Fruit fly (Drosophila melanogaster) whole organism, embryonic: ENCODE measurements around the gene CG31493.

Source experiments
- ATbp ChIP-seq: fragments of 200-800 bp; sonication (Bioruptor generic); optimal IDR thresholded peaks from 2 replicates; lab custom pipeline; 2017; ENCODE audit warnings: missing biosample characterization, mild to moderate bottlenecking, missing genetic modification characterization, missing genetic modification reagents
- Atf3 ChIP-seq: fragments of 200-800 bp; sonication (Bioruptor generic); optimal IDR thresholded peaks from 3 replicates; lab custom pipeline; 2016; ENCODE audit warnings: missing biosample characterization, missing genetic modification characterization
- CG10209 ChIP-seq: fragments of 200-800 bp; sonication (Bioruptor generic); optimal IDR thresholded peaks from 3 replicates; lab custom pipeline; 2017; ENCODE audit warnings: missing biosample characterization, mild to moderate bottlenecking, missing genetic modification characterization, missing genetic modification reagents
- CG10431 ChIP-seq: fragments of 200-800 bp; sonication (Bioruptor generic); optimal IDR thresholded peaks from 3 replicates; lab custom pipeline; 2018; ENCODE audit warnings: missing biosample characterization, mild to moderate bottlenecking, missing genetic modification characterization
- CG10979 ChIP-seq: fragments of 200-800 bp; sonication (Bioruptor generic); optimal IDR thresholded peaks from 2 replicates; lab custom pipeline; 2018; ENCODE audit warnings: missing biosample characterization, mild to moderate bottlenecking, missing genetic modification characterization, moderate library complexity
- CG11085 ChIP-seq: fragments of 200-800 bp; sonication (Bioruptor generic); IDR thresholded peaks from 2 replicates; pipeline ENCODE4 v1.3.6; 2022; ENCODE audit warnings: missing biosample characterization, missing genetic modification characterization
- CG11504 ChIP-seq: fragments of 200-800 bp; sonication (Bioruptor generic); optimal IDR thresholded peaks from 3 replicates; lab custom pipeline; 2019; ENCODE audit warnings: missing biosample characterization, mild to moderate bottlenecking, missing genetic modification characterization, moderate library complexity
- CG12299 ChIP-seq: fragments of 200-800 bp; sonication (Bioruptor generic); optimal IDR thresholded peaks from 2 replicates; lab custom pipeline; 2018; ENCODE audit warnings: missing biosample characterization, mild to moderate bottlenecking, missing genetic modification characterization
- CG2120 ChIP-seq: fragments of 200-800 bp; sonication (Bioruptor generic); optimal IDR thresholded peaks from 3 replicates; lab custom pipeline; 2016; ENCODE audit warnings: missing biosample characterization, missing genetic modification characterization
- CG2875 ChIP-seq: fragments of 200-800 bp; sonication (Bioruptor generic); optimal IDR thresholded peaks from 2 replicates; lab custom pipeline; 2017; ENCODE audit warnings: missing biosample characterization, mild to moderate bottlenecking, missing genetic modification characterization, missing genetic modification reagents
- CG30020 ChIP-seq: fragments of 200-800 bp; optimal IDR thresholded peaks from 2 replicates; lab custom pipeline; 2019; ENCODE audit warnings: missing biosample characterization, mild to moderate bottlenecking, missing genetic modification characterization, moderate library complexity
- CG31388 ChIP-seq: fragments of 200-800 bp; sonication (Bioruptor generic); optimal IDR thresholded peaks from 2 replicates; lab custom pipeline; 2016; ENCODE audit warnings: missing biosample characterization, missing genetic modification characterization
- CG34376 ChIP-seq: fragments of 200-800 bp; sonication (Bioruptor generic); optimal IDR thresholded peaks from 2 replicates; lab custom pipeline; 2018; ENCODE audit warnings: missing biosample characterization, mild to moderate bottlenecking, missing genetic modification characterization
- CG6175 ChIP-seq: fragments of 200-800 bp; sonication (Bioruptor generic); IDR thresholded peaks from 3 replicates; pipeline ENCODE4 v1.3.6; 2022; ENCODE audit warnings: missing biosample characterization, missing genetic modification characterization
- CG6683 ChIP-seq: fragments of 200-800 bp; sonication (Bioruptor generic); optimal IDR thresholded peaks from 2 replicates; lab custom pipeline; 2017; ENCODE audit warnings: missing biosample characterization, mild to moderate bottlenecking, missing genetic modification characterization, missing genetic modification reagents
- CG7963 ChIP-seq: fragments of 200-800 bp; sonication (Bioruptor generic); IDR thresholded peaks from 3 replicates; pipeline ENCODE4 v1.3.6; 2022; ENCODE audit warnings: missing biosample characterization, missing genetic modification characterization; ENCODE audit not compliant: partially characterized antibody
- CG9609 ChIP-seq: fragments of 200-800 bp; sonication (Bioruptor generic); optimal IDR thresholded peaks from 3 replicates; lab custom pipeline; 2016; ENCODE audit warnings: missing biosample characterization, missing genetic modification characterization
- D19B ChIP-seq: fragments of 200-800 bp; sonication (Bioruptor generic); optimal IDR thresholded peaks from 2 replicates; lab custom pipeline; 2017; ENCODE audit warnings: missing biosample characterization, mild to moderate bottlenecking, missing genetic modification characterization
- Dfd ChIP-seq, 2 experiments: fragments of >200 bp; optimal IDR thresholded peaks; 2 replicates each; lab custom pipeline; 2017; ENCODE audit warnings: missing biosample characterization in 2 of 2, missing genetic modification characterization in 2 of 2
- Dip2 ChIP-seq: fragments of 200-800 bp; sonication (Bioruptor generic); IDR thresholded peaks from 2 replicates; pipeline ENCODE4 v1.3.6; 2022; ENCODE audit warnings: missing biosample characterization, missing genetic modification characterization
- E2f1 ChIP-seq: fragments of 200-800 bp; sonication (Bioruptor generic); IDR thresholded peaks from 2 replicates; pipeline ENCODE4 v1.3.6; 2022; ENCODE audit warnings: missing biosample characterization, missing genetic modification characterization
- GATAe ChIP-seq: fragments of 200-800 bp; sonication (Bioruptor generic); conservative IDR thresholded peaks from 2 replicates; pipeline ENCODE4 v1.3.6; 2022; ENCODE audit warnings: missing biosample characterization, missing genetic modification characterization
- HLHmδ ChIP-seq: fragments of 200-800 bp; sonication (Bioruptor generic); optimal IDR thresholded peaks from 2 replicates; lab custom pipeline; 2018; ENCODE audit warnings: missing biosample characterization, mild to moderate bottlenecking, missing genetic modification characterization, moderate library complexity
- HmgZ ChIP-seq: fragments of 200-800 bp; sonication (Bioruptor generic); optimal IDR thresholded peaks from 2 replicates; lab custom pipeline; 2018; ENCODE audit warnings: missing biosample characterization, mild to moderate bottlenecking, missing genetic modification characterization
- Lpt ChIP-seq: fragments of >200 bp; optimal IDR thresholded peaks from 2 replicates; lab custom pipeline; 2018; ENCODE audit warnings: missing biosample characterization, missing genetic modification characterization
- Ptx1 ChIP-seq: fragments of 200-800 bp; sonication (Bioruptor generic); IDR thresholded peaks from 2 replicates; pipeline ENCODE4 v1.3.6; 2022; ENCODE audit warnings: missing biosample characterization, missing genetic modification characterization
- Rfx ChIP-seq: fragments of 200-800 bp; sonication (Bioruptor generic); IDR thresholded peaks from 2 replicates; pipeline ENCODE4 v1.3.6; 2022; ENCODE audit warnings: missing biosample characterization, missing genetic modification characterization
- Sry-β ChIP-seq: fragments of 200-800 bp; sonication (Bioruptor generic); optimal IDR thresholded peaks from 2 replicates; lab custom pipeline; 2018; ENCODE audit warnings: missing biosample characterization, mild to moderate bottlenecking, missing genetic modification characterization, moderate library complexity
- al ChIP-seq: fragments of 200-800 bp; sonication (Bioruptor generic); IDR thresholded peaks from 2 replicates; pipeline ENCODE4 v1.3.6; 2022; ENCODE audit warnings: missing biosample characterization, missing genetic modification characterization
- ash1 ChIP-seq: fragments of 200-800 bp; sonication (Bioruptor generic); optimal IDR thresholded peaks from 2 replicates; lab custom pipeline; 2018; ENCODE audit warnings: missing biosample characterization, mild to moderate bottlenecking, missing genetic modification characterization
- br ChIP-seq: fragments of >200 bp; optimal IDR thresholded peaks from 2 replicates; lab custom pipeline; 2017
- bsh ChIP-seq, 2 experiments: fragments of 200-800 bp; sonication (Bioruptor generic); optimal IDR thresholded peaks; 2 replicates each; lab custom pipeline; 2017 to 2018; ENCODE audit warnings: mild to moderate bottlenecking in 2 of 2, missing biosample characterization in 2 of 2, missing genetic modification characterization in 2 of 2, moderate library complexity in 1 of 2
- btn ChIP-seq: fragments of 200-800 bp; sonication (Bioruptor generic); optimal IDR thresholded peaks from 2 replicates; lab custom pipeline; 2016; ENCODE audit warnings: missing biosample characterization, missing genetic modification characterization
- chn ChIP-seq: fragments of 200-800 bp; sonication (Bioruptor generic); optimal IDR thresholded peaks from 2 replicates; lab custom pipeline; 2016; ENCODE audit warnings: missing biosample characterization, missing genetic modification characterization
- croc ChIP-seq: fragments of 200-800 bp; sonication (Bioruptor generic); conservative IDR thresholded peaks from 3 replicates; pipeline ENCODE4 v1.3.6; 2022; ENCODE audit warnings: missing biosample characterization, missing genetic modification characterization
- crol ChIP-seq: fragments of 200-800 bp; sonication (Bioruptor generic); IDR thresholded peaks from 2 replicates; pipeline ENCODE4 v1.3.6; 2022; ENCODE audit warnings: missing biosample characterization, missing genetic modification characterization
- danr ChIP-seq: fragments of 200-800 bp; sonication (Bioruptor generic); IDR thresholded peaks from 2 replicates; pipeline ENCODE4 v1.3.6; 2022; ENCODE audit warnings: missing biosample characterization, missing genetic modification characterization
- dimm ChIP-seq: fragments of 200-800 bp; sonication (Bioruptor generic); IDR thresholded peaks from 2 replicates; pipeline ENCODE4 v1.3.6; 2022; ENCODE audit warnings: missing biosample characterization, missing genetic modification characterization
- dpn ChIP-seq, 2 experiments: fragments of 200-800 bp; sonication (Bioruptor generic); optimal IDR thresholded peaks; 3 replicates each; lab custom pipeline; 2016; ENCODE audit warnings: missing biosample characterization in 2 of 2, missing genetic modification characterization in 2 of 2
- fd3F ChIP-seq: fragments of 200-800 bp; sonication (Bioruptor generic); optimal IDR thresholded peaks from 2 replicates; lab custom pipeline; 2018; ENCODE audit warnings: missing biosample characterization, mild to moderate bottlenecking, missing genetic modification characterization, moderate library complexity
- insv ChIP-seq, 2 experiments: fragments of 200-800 bp; sonication (Bioruptor generic); optimal IDR thresholded peaks; 3 replicates each; lab custom pipeline; 2016 to 2018; ENCODE audit warnings: missing biosample characterization in 2 of 2, missing genetic modification characterization in 2 of 2
- kay ChIP-seq: fragments of 200-800 bp; sonication (Bioruptor generic); optimal IDR thresholded peaks from 2 replicates; lab custom pipeline; 2016; ENCODE audit warnings: missing biosample characterization, missing genetic modification characterization
- klu ChIP-seq: fragments of 200-800 bp; sonication (Bioruptor generic); IDR thresholded peaks from 2 replicates; pipeline ENCODE4 v1.3.6; 2022; ENCODE audit warnings: missing biosample characterization, missing genetic modification characterization
- knrl ChIP-seq: fragments of 200-800 bp; sonication (Bioruptor generic); IDR thresholded peaks from 3 replicates; pipeline ENCODE4 v1.3.6; 2022; ENCODE audit warnings: missing biosample characterization, missing genetic modification characterization; ENCODE audit not compliant: partially characterized antibody
- lbe ChIP-seq: fragments of 200-800 bp; sonication (Bioruptor generic); optimal IDR thresholded peaks from 2 replicates; lab custom pipeline; 2016; ENCODE audit warnings: missing biosample characterization, mild to moderate bottlenecking, missing genetic modification characterization
- lola ChIP-seq, 3 experiments: fragments of >200 bp in 2 of 3; fragments of 200-800 bp in 1 of 3; sonication (Bioruptor generic) in 1 of 3; optimal IDR thresholded peaks; 2 replicates each; lab custom pipeline; 2017 to 2019; ENCODE audit warnings: missing biosample characterization in 3 of 3, missing genetic modification characterization in 3 of 3, mild to moderate bottlenecking in 1 of 3, moderate library complexity in 1 of 3
- nau ChIP-seq: fragments of 200-800 bp; sonication (Bioruptor generic); optimal IDR thresholded peaks from 3 replicates; lab custom pipeline; 2017; ENCODE audit warnings: missing biosample characterization, mild to moderate bottlenecking, missing genetic modification characterization, missing genetic modification reagents
- phol ChIP-seq: fragments of 200-800 bp; sonication (Bioruptor generic); optimal IDR thresholded peaks from 3 replicates; lab custom pipeline; 2018; ENCODE audit warnings: missing biosample characterization, mild to moderate bottlenecking, missing genetic modification characterization, moderate library complexity
- salm ChIP-seq: fragments of 200-800 bp; sonication (Bioruptor generic); optimal IDR thresholded peaks from 2 replicates; lab custom pipeline; 2018; ENCODE audit warnings: missing biosample characterization, mild to moderate bottlenecking, missing genetic modification characterization
- tap ChIP-seq: fragments of 200-800 bp; optimal IDR thresholded peaks from 3 replicates; lab custom pipeline; 2019; ENCODE audit warnings: missing biosample characterization, mild to moderate bottlenecking, missing genetic modification characterization, moderate library complexity

CG31493 gene

dm6 chr3R:7108589-7109312, 22.6 kb upstream of the CG31493 start (continued):
- TF ChIP-seq CG2875 (GFP tag; lab: Kevin White, UChicago), result peak; percentile 92
- peak; percentile 63 for TF ChIP-seq CG6683 (GFP tag; lab: Kevin White, UChicago)
- TF ChIP-seq CG6175 (GFP tag; lab: Robert Waterston, UW), result no peak
- peak; percentile 96 for TF ChIP-seq ATbp (GFP tag; lab: Kevin White, UChicago)
- peak; percentile 48 for TF ChIP-seq CG2120 (GFP tag; lab: Kevin White, UChicago)
- peak; percentile 52 for TF ChIP-seq fd3F (GFP tag; lab: Kevin White, UChicago)
- TF ChIP-seq CG10209 (GFP tag; lab: Kevin White, UChicago), result peak; percentile 93
- peak; percentile 91 for TF ChIP-seq kay
- peak; percentile 99 for TF ChIP-seq CG10979 (tag; lab: Kevin White, UChicago)
- peak; percentile 87 for TF ChIP-seq CG9609 (GFP tag; lab: Kevin White, UChicago)
- TF ChIP-seq CG34376 (GFP tag; lab: Kevin White, UChicago), result peak; percentile 5
- no peak for TF ChIP-seq knrl (GFP tag; lab: Robert Waterston, UW)
- peak in 1 of 3 experiments; percentile 99 for TF ChIP-seq lola (GFP tag; optimal IDR thresholded peaks at IDR 0.05; lab: Kevin White, UChicago)
- no peak for TF ChIP-seq br (lab: Kevin White, UChicago)
- TF ChIP-seq Ptx1, result no peak
- TF ChIP-seq CG10431 (GFP tag; lab: Kevin White, UChicago), result peak; percentile 97
- TF ChIP-seq Sry-β, result peak; percentile 68
- TF ChIP-seq CG11085 (GFP tag; lab: Robert Waterston, UW), result no peak
- TF ChIP-seq D19B (GFP tag; lab: Kevin White, UChicago), result peak; percentile 31
- no peak for TF ChIP-seq al (GFP tag; lab: Robert Waterston, UW)
- TF ChIP-seq CG30020 (tag; lab: Kevin White, UChicago), result peak; percentile 87
- no peak for TF ChIP-seq Lpt (GFP tag; lab: Kevin White, UChicago)
- TF ChIP-seq chn (GFP tag; lab: Kevin White, UChicago), result peak; percentile 95
- TF ChIP-seq Rfx, result no peak
- no peak for TF ChIP-seq insv (GFP tag; optimal IDR thresholded peaks at IDR 0.05; lab: Kevin White, UChicago)
- TF ChIP-seq nau, result peak; percentile 79
- TF ChIP-seq HLHmδ (GFP tag; lab: Kevin White, UChicago), result no peak
- peak; percentile 88 for TF ChIP-seq CG31388
- peak; percentile 84 for TF ChIP-seq HmgZ (tag; lab: Kevin White, UChicago)
- TF ChIP-seq danr (GFP tag; lab: Robert Waterston, UW), result no peak
- peak; percentile 84 for TF ChIP-seq CG12299
- no peak for TF ChIP-seq Dfd (GFP tag; optimal IDR thresholded peaks at IDR 0.05; lab: Kevin White, UChicago)
- peak; percentile 88 to 94 for TF ChIP-seq dpn (GFP tag; optimal IDR thresholded peaks at IDR 0.05; lab: Kevin White, UChicago)
- TF ChIP-seq ash1, result no peak
- peak; percentile 90 to 99 for TF ChIP-seq bsh (GFP tag; optimal IDR thresholded peaks at IDR 0.05; lab: Kevin White, UChicago)
- no peak for TF ChIP-seq Dip2 (GFP tag; lab: Robert Waterston, UW)
- TF ChIP-seq dimm (GFP tag; lab: Robert Waterston, UW), result no peak
- peak; percentile 91 for TF ChIP-seq btn (GFP tag; lab: Kevin White, UChicago)
- no peak for TF ChIP-seq crol (GFP tag; lab: Robert Waterston, UW)
- no peak for TF ChIP-seq klu
- TF ChIP-seq phol, result peak; percentile 98
- TF ChIP-seq Atf3, result peak; percentile 92
- peak; percentile 96 for TF ChIP-seq CG11504 (tag; lab: Kevin White, UChicago)
- TF ChIP-seq tap (tag; lab: Kevin White, UChicago), result peak; percentile 98
- TF ChIP-seq salm (tag; lab: Kevin White, UChicago), result peak; percentile 90
- TF ChIP-seq E2f1, result no peak
- TF ChIP-seq croc, result peak; percentile 97
- peak; percentile 90 for TF ChIP-seq lbe (GFP tag; lab: Kevin White, UChicago)
- no peak for TF ChIP-seq GATAe (GFP tag; lab: Robert Waterston, UW)
- no peak for TF ChIP-seq CG7963 (GFP tag; lab: Robert Waterston, UW)
